Worm (Caenorhabditis elegans): ENCODE measurements around the gene rol-3.

DNA sequence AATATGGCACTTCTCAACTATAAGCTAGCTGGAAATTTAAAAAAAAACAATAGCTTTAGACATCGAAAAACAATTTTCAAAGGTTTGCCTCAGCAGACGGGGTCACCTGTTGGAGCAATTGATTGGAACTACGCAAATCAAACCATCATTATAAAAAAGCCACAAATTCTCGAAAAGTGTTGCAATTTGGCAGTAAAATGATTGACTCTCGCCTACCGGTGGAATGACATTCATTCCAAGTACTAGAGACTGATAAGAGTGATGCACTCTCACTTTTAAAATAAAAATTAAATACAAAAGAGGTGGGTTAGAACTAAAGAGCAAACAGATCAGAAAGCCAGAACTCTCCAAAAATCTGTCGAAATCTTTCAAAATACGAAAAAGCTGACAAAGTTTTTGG is 47.2 kb upstream of the rol-3 start:
- TF ChIP-seq elt-1 (tag; optimal IDR thresholded peaks at IDR 0.05; ENCODE audit: borderline replicate concordance, insufficient read depth), result no peak
- no peak for TF ChIP-seq ztf-11 (tag; optimal IDR thresholded peaks at IDR 0.05)
- no peak for TF ChIP-seq nhr-28 (tag; optimal IDR thresholded peaks at IDR 0.05)
- TF ChIP-seq flh-1 (GFP tag; optimal IDR thresholded peaks at IDR 0.05), result no peak
- no peak for TF ChIP-seq lin-13 (tag; optimal IDR thresholded peaks at IDR 0.05)
- TF ChIP-seq pha-4 (tag; optimal IDR thresholded peaks at IDR 0.05), result no peak
- TF ChIP-seq nhr-76 (tag; optimal IDR thresholded peaks at IDR 0.05), result no peak
- no peak for TF ChIP-seq sptf-1 (tag; optimal IDR thresholded peaks at IDR 0.05)
- TF ChIP-seq ces-1 (GFP tag; optimal IDR thresholded peaks at IDR 0.05), result no peak
- no peak for TF ChIP-seq mab-5 (tag; optimal IDR thresholded peaks at IDR 0.05)
- TF ChIP-seq blmp-1 (tag; optimal IDR thresholded peaks at IDR 0.05), result no peak

Measured in whole organism, mixed stage, embryonic.